Worm (Caenorhabditis elegans): ENCODE measurements around the gene dmd-4.

DNA sequence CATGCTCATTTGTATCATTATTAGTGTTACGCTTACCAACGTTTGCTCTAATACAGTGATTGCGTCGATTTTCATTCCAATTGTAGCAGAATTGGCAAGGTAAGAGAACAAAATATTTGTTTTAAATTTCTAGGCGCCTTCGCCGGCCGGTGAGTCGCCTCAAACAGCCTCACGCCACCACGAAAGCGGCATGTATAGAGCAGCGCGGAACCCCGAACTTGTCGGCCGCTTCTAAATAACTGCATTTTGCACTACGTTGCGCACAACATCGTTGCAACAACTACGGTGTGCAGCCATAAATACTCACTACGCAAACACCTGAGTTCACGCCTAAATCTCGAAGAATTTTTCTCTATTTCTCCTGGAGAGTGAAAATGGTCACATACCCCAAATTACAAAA, 35.5 kb upstream of the dmd-4 start:
- TF ChIP-seq hlh-1 (tag; optimal IDR thresholded peaks at IDR 0.05) (no peak), lsy-2 (tag; optimal IDR thresholded peaks at IDR 0.05) (no peak), unc-62 (GFP tag; optimal IDR thresholded peaks at IDR 0.05) (no peak)
